Worm (Caenorhabditis elegans): ENCODE results near the gene atf-6.

DNA sequence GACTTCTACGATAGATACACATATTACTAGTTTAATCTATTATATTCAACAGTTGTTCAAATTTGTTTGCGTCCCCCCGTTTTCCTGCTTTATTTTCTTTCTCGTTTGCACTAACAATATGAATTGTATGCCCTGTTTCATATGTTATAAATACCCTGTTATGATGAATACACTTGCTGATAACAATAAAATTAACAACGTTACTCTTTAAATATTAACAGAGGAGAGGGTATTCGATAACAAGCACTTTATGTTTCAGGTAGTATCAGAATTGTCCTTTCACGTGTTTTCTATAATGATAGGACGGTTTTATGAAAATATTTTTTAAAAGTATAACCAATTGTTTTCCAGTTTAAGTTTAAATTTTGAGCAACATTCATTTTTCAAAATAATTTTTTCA is 2.3 kb upstream of the atf-6 start:
- no peak for TF ChIP-seq ama-1 (optimal IDR thresholded peaks at IDR 0.05)
- no peak for TF ChIP-seq pes-1 (GFP tag; IDR thresholded peaks at IDR 0.05)
- TF ChIP-seq F13C5.2 (tag; optimal IDR thresholded peaks at IDR 0.05): no peak
- TF ChIP-seq flt-1 (GFP tag; IDR thresholded peaks at IDR 0.05): no peak
- TF ChIP-seq tbx-11 (GFP tag; IDR thresholded peaks at IDR 0.05): no peak
- TF ChIP-seq hmbx-1 (tag; optimal IDR thresholded peaks at IDR 0.05): no peak
- no peak for TF ChIP-seq tbx-37 (GFP tag; conservative IDR thresholded peaks at IDR 0.05)
